Worm (Caenorhabditis elegans) whole organism, L3 larva: ENCODE measurements around the gene K06A9.1.

ENCODE experiments used
- R02D3.7 ChIP-seq: fragments of 150-350 bp; optimal IDR thresholded peaks from 2 replicates; lab custom pipeline; 2014; ENCODE audit warnings: missing biosample characterization, missing genetic modification characterization
- ZK546.5 ChIP-seq: sonication (generic microtip); optimal IDR thresholded peaks from 2 replicates; lab custom pipeline; 2017; ENCODE audit warnings: missing biosample characterization, missing genetic modification characterization
- aly-2 ChIP-seq: fragments of 150-350 bp; optimal IDR thresholded peaks from 2 replicates; lab custom pipeline; 2014; ENCODE audit warnings: missing biosample characterization, missing genetic modification characterization
- ama-1 ChIP-seq: fragments of 150-350 bp; optimal IDR thresholded peaks from 2 replicates; lab custom pipeline; 2018
- ceh-9 ChIP-seq: sonication (generic microtip); optimal IDR thresholded peaks from 2 replicates; lab custom pipeline; 2018; ENCODE audit warnings: missing biosample characterization, missing genetic modification characterization
- nhr-237 ChIP-seq: fragments of 150-350 bp; optimal IDR thresholded peaks from 2 replicates; lab custom pipeline; 2014; ENCODE audit warnings: missing biosample characterization, missing genetic modification characterization
- nhr-25 ChIP-seq: sonication (generic microtip); optimal IDR thresholded peaks from 2 replicates; lab custom pipeline; 2017; ENCODE audit warnings: missing biosample characterization, missing genetic modification characterization
- nhr-43 ChIP-seq: sonication (generic microtip); optimal IDR thresholded peaks from 2 replicates; lab custom pipeline; 2016; ENCODE audit warnings: mild to moderate bottlenecking, missing genetic modification characterization, missing compliant biosample characterization; ENCODE audit not compliant: poor library complexity, severe bottlenecking
- skn-1 ChIP-seq: fragments of 150-350 bp; optimal IDR thresholded peaks from 2 replicates; lab custom pipeline; 2014; ENCODE audit warnings: missing biosample characterization, missing genetic modification characterization
- ztf-4 ChIP-seq: fragments of 150-350 bp; optimal IDR thresholded peaks from 2 replicates; lab custom pipeline; 2014; ENCODE audit warnings: missing biosample characterization, missing genetic modification characterization

DNA sequence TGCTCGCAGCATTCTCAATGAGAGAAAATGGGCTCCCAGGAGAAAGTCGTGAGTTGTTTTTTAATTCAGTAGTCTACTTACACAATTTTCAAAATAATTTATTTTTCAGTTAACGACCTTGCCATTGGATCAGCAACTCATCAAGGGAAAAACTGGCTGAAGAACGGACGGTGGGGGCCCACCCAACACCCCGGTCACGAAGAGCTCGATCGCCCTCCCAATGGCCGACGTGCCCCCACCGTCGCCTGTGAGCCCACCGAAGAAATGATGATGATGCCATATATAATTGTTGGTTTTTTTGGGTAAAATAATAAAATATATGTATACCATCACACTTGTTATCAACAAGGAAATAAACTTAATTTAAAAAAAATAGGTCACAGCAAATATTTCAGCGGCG is 44.4 kb upstream of the K06A9.1 start:
- no peak for TF ChIP-seq ztf-4 (tag; lab: Kevin White, UChicago)
- TF ChIP-seq ama-1: no peak
- TF ChIP-seq nhr-43 (tag; lab: Kevin White, UChicago): no peak
- TF ChIP-seq ceh-9 (tag; lab: Kevin White, UChicago): no peak
- TF ChIP-seq nhr-25 (tag; lab: Kevin White, UChicago): no peak
- TF ChIP-seq skn-1 (tag; lab: Kevin White, UChicago): no peak
- TF ChIP-seq ZK546.5 (tag; lab: Kevin White, UChicago): no peak
- no peak for TF ChIP-seq aly-2 (tag; lab: Kevin White, UChicago)
- TF ChIP-seq R02D3.7 (tag; lab: Kevin White, UChicago): no peak
- no peak for TF ChIP-seq nhr-237 (tag; lab: Kevin White, UChicago)
